Fruit fly (Drosophila melanogaster) whole organism, prepupa: ENCODE results near the gene Uev1A.
A peak's percentile ranks its signal among the peaks of the same experiment; 100 is the strongest.

Experiments
- Blimp-1 ChIP-seq: fragments of 200-800 bp; sonication (Bioruptor generic); optimal IDR thresholded peaks from 3 replicates; lab custom pipeline; 2017; ENCODE audit warnings: missing biosample characterization, missing genetic modification characterization, mild to moderate bottlenecking, moderate library complexity, missing genetic modification reagents
- CG11902 ChIP-seq: fragments of 200-800 bp; sonication (Bioruptor generic); optimal IDR thresholded peaks from 3 replicates; lab custom pipeline; 2016; ENCODE audit warnings: missing biosample characterization, missing genetic modification characterization
- CG4318 ChIP-seq: fragments of 200-800 bp; sonication (Bioruptor generic); optimal IDR thresholded peaks from 3 replicates; lab custom pipeline; 2017; ENCODE audit warnings: missing biosample characterization, mild to moderate bottlenecking, missing genetic modification characterization

DNA sequence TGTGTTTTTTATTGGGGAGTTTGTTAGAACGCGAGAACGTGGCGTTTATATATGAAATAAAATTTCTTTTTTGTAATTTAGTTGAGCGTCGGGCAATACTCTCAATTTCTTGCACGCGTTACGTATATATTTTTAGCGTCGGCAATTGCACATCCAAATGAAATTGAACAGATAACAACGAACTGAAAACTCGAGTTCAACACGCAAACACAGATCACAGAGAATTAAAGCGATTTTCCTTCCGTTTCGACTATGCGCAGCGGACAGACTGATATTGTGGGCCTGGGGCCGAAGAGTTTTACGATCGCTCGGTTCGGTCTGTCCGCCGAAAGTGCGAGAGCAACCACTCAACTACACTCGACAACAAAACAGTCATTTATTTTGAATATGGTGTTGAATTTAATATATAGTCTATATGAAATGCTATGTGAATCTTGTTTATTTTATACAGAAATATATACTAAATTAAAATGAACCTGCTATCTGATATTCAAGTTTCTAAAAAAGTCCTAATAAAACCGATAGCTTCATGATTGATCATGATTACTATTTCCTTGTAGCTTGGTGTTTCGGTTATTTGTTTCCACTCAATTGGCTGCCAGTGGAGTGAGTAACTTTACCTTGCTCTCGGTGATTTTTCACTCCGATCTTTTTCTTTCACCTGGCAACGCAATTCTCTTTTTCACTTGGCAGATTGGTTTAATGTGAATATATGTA lies 10.8 kb downstream of the Uev1A start, which contains the start of gene CG46456:
- TF ChIP-seq Blimp-1 (GFP tag; lab: Kevin White, UChicago) (peak; percentile 77), CG11902 (GFP tag; lab: Kevin White, UChicago) (peak; percentile 66), CG4318 (GFP tag; lab: Kevin White, UChicago) (peak; percentile 78)
